Worm (Caenorhabditis elegans) whole organism, late embryonic: ENCODE measurements around the gene warf-1.

ENCODE experiments used
- C08G9.2 ChIP-seq: sonication (generic microtip); optimal IDR thresholded peaks from 2 replicates; lab custom pipeline; 2016; ENCODE audit warnings: mild to moderate bottlenecking, missing genetic modification characterization, moderate library complexity, missing compliant biosample characterization
- C38D4.7 ChIP-seq: fragments of 200-800 bp; sonication (Bioruptor generic); optimal IDR thresholded peaks from 2 replicates; lab custom pipeline; 2018; ENCODE audit warnings: mild to moderate bottlenecking, missing genetic modification characterization, moderate library complexity, missing compliant biosample characterization
- K09A11.1 ChIP-seq: sonication (generic microtip); optimal IDR thresholded peaks from 2 replicates; lab custom pipeline; 2017; ENCODE audit warnings: antibody characterized with exemption, mild to moderate bottlenecking, missing genetic modification characterization, missing compliant biosample characterization; ENCODE audit not compliant: insufficient read depth
- Y22D7AL.16 ChIP-seq: sonication (generic microtip); optimal IDR thresholded peaks from 2 replicates; lab custom pipeline; 2016; ENCODE audit warnings: missing genetic modification characterization, missing compliant biosample characterization
- ceh-14 ChIP-seq: sonication (generic microtip); optimal IDR thresholded peaks from 2 replicates; lab custom pipeline; 2016; ENCODE audit warnings: missing genotype, missing genetic modification characterization, missing compliant biosample characterization
- ceh-18 ChIP-seq: sonication (generic microtip); optimal IDR thresholded peaks from 2 replicates; lab custom pipeline; 2016; ENCODE audit warnings: missing genetic modification characterization, missing compliant biosample characterization
- ceh-19 ChIP-seq: fragments of 200-800 bp; sonication (Bioruptor generic); optimal IDR thresholded peaks from 2 replicates; lab custom pipeline; 2018; ENCODE audit warnings: mild to moderate bottlenecking, missing genetic modification characterization, missing compliant biosample characterization
- ceh-22 ChIP-seq: sonication (generic microtip); optimal IDR thresholded peaks from 2 replicates; lab custom pipeline; 2017; ENCODE audit warnings: missing biosample characterization, missing genetic modification characterization
- ceh-30 ChIP-seq: fragments of 150-350 bp; optimal IDR thresholded peaks from 2 replicates; lab custom pipeline; 2014; ENCODE audit warnings: missing biosample characterization, missing genetic modification characterization
- ceh-6 ChIP-seq: fragments of 200-800 bp; sonication (Bioruptor generic); optimal IDR thresholded peaks from 2 replicates; lab custom pipeline; 2018; ENCODE audit warnings: mild to moderate bottlenecking, missing genetic modification characterization, missing compliant biosample characterization
- dve-1 ChIP-seq: sonication (generic microtip); optimal IDR thresholded peaks from 2 replicates; lab custom pipeline; 2017; ENCODE audit warnings: antibody characterized with exemption, mild to moderate bottlenecking, missing genetic modification characterization, missing compliant biosample characterization
- fax-1 ChIP-seq: sonication (generic microtip); optimal IDR thresholded peaks from 2 replicates; lab custom pipeline; 2016; ENCODE audit warnings: missing genotype, missing genetic modification characterization, missing compliant biosample characterization
- fkh-10 ChIP-seq: fragments of 150-350 bp; optimal IDR thresholded peaks from 2 replicates; lab custom pipeline; 2014; ENCODE audit warnings: missing biosample characterization, missing genetic modification reagents, missing genetic modification characterization
- gmeb-2 ChIP-seq: sonication (generic microtip); optimal IDR thresholded peaks from 2 replicates; lab custom pipeline; 2016; ENCODE audit warnings: missing genetic modification characterization, inconsistent platforms, missing compliant biosample characterization
- hlh-15 ChIP-seq: sonication (generic microtip); optimal IDR thresholded peaks from 2 replicates; lab custom pipeline; 2016; ENCODE audit warnings: missing genetic modification characterization, missing compliant biosample characterization
- hlh-30 ChIP-seq: sonication (generic microtip); optimal IDR thresholded peaks from 2 replicates; lab custom pipeline; 2017; ENCODE audit warnings: antibody characterized with exemption, missing genetic modification characterization, missing compliant biosample characterization; ENCODE audit not compliant: insufficient read depth
- hlh-6 ChIP-seq: sonication (generic microtip); optimal IDR thresholded peaks from 2 replicates; lab custom pipeline; 2016; ENCODE audit warnings: missing genotype, missing genetic modification characterization, missing compliant biosample characterization
- lin-11 ChIP-seq: fragments of 200-800 bp; sonication (Bioruptor generic); optimal IDR thresholded peaks from 2 replicates; lab custom pipeline; 2018; ENCODE audit warnings: mild to moderate bottlenecking, missing genetic modification characterization, missing compliant biosample characterization
- madf-2 ChIP-seq: sonication (generic microtip); optimal IDR thresholded peaks from 2 replicates; lab custom pipeline; 2017; ENCODE audit warnings: missing genetic modification characterization, missing compliant biosample characterization
- mec-3 ChIP-seq: sonication (generic microtip); optimal IDR thresholded peaks from 2 replicates; lab custom pipeline; 2016; ENCODE audit warnings: borderline replicate concordance, missing genetic modification characterization, missing compliant biosample characterization
- nhr-11 ChIP-seq: fragments of 150-350 bp; optimal IDR thresholded peaks from 2 replicates; lab custom pipeline; 2014; ENCODE audit warnings: missing biosample characterization, missing genetic modification characterization
- npax-4 ChIP-seq: sonication (generic microtip); optimal IDR thresholded peaks from 2 replicates; lab custom pipeline; 2016; ENCODE audit warnings: missing genetic modification characterization, missing compliant biosample characterization
- odd-2 ChIP-seq: sonication (generic microtip); optimal IDR thresholded peaks from 2 replicates; lab custom pipeline; 2017; ENCODE audit warnings: antibody characterized with exemption, mild to moderate bottlenecking, missing genetic modification characterization, missing compliant biosample characterization
- pha-2 ChIP-seq: sonication (generic microtip); optimal IDR thresholded peaks from 2 replicates; lab custom pipeline; 2017; ENCODE audit warnings: mild to moderate bottlenecking, missing genetic modification characterization, missing compliant biosample characterization
- pha-4 ChIP-seq: fragments of 150-350 bp; optimal IDR thresholded peaks from 2 replicates; lab custom pipeline; 2018; ENCODE audit warnings: missing biosample characterization, missing genetic modification reagents, missing genetic modification characterization
- ref-2 ChIP-seq: sonication (generic microtip); optimal IDR thresholded peaks from 2 replicates; lab custom pipeline; 2016; ENCODE audit warnings: missing genetic modification characterization, missing compliant biosample characterization
- rnt-1 ChIP-seq: sonication (generic microtip); optimal IDR thresholded peaks from 2 replicates; lab custom pipeline; 2016; ENCODE audit warnings: missing genetic modification characterization, missing compliant biosample characterization
- sdc-2 ChIP-seq: sonication (generic microtip); optimal IDR thresholded peaks from 2 replicates; lab custom pipeline; 2016; ENCODE audit warnings: missing genotype, missing genetic modification characterization, missing compliant biosample characterization
- sox-2 ChIP-seq: fragments of 200-800 bp; sonication (Bioruptor generic); IDR thresholded peaks from 2 replicates; pipeline ENCODE4 v1.3.6; 2022; ENCODE audit warnings: missing genetic modification reagents, missing genetic modification characterization, missing compliant biosample characterization
- sox-4 ChIP-seq: sonication (generic microtip); optimal IDR thresholded peaks from 2 replicates; lab custom pipeline; 2017; ENCODE audit warnings: mild to moderate bottlenecking, missing genetic modification characterization, inconsistent platforms, missing compliant biosample characterization
- syd-9 ChIP-seq: sonication (generic microtip); optimal IDR thresholded peaks from 2 replicates; lab custom pipeline; 2016; ENCODE audit warnings: mild to moderate bottlenecking, missing genetic modification characterization, moderate library complexity, missing compliant biosample characterization
- tbx-7 ChIP-seq: sonication (generic microtip); optimal IDR thresholded peaks from 2 replicates; lab custom pipeline; 2016; ENCODE audit warnings: missing genotype, missing genetic modification characterization, missing compliant biosample characterization
- unc-3 ChIP-seq, 2 experiments: fragments of 200-800 bp in 1 of 2; sonication (Bioruptor generic) in 1 of 2; sonication (generic microtip) in 1 of 2; conservative IDR thresholded peaks in 1 of 2; optimal IDR thresholded peaks in 1 of 2; 2 replicates each; pipeline versions ENCODE4 v1.3.6 to Lab custom; 2016 to 2022; ENCODE audit warnings: missing compliant biosample characterization in 2 of 2, missing genetic modification characterization in 2 of 2, missing genetic modification reagents in 1 of 2
- unc-55 ChIP-seq: sonication (generic microtip); optimal IDR thresholded peaks from 2 replicates; lab custom pipeline; 2017; ENCODE audit warnings: missing biosample characterization, missing genetic modification reagents, missing genetic modification characterization
- unc-86 ChIP-seq: sonication (generic microtip); optimal IDR thresholded peaks from 2 replicates; lab custom pipeline; 2016; ENCODE audit warnings: missing genetic modification characterization, missing compliant biosample characterization
- ztf-16 ChIP-seq: sonication (generic microtip); optimal IDR thresholded peaks from 2 replicates; lab custom pipeline; 2017; ENCODE audit warnings: missing genetic modification characterization, missing compliant biosample characterization

The warf-1 gene

DNA sequence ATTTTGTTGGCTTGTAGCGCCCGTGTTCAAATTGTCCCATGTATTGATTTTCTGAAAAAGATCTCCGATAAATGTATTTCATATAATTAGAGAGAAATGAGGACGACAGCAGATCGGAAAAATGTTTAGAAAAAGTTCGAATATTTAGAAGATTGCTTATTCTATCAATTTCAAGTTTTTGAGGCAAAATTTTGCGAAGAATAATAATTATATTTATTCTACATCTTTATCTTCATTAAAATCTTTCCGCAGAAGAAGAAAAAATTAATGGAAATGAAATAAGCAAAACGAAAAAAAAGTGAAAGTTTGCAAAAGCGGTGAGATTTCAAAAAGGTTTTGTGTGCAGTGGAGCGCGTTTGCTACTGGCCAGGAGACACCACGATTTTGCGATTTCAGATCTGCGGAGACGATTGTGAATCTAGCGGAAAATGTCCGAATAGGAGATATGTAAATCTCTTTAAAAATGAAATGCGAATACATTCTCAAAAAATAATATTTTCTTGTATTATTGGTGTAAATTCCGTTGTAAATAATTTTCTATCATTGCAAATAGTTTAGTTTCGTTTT, 19.7 kb downstream of the warf-1 start, which contains the start of gene nrde-4 (continued):
- TF ChIP-seq tbx-7 (peak; percentile 46), hlh-15 (tag; lab: Kevin White, UChicago) (no peak), npax-4 (tag; lab: Kevin White, UChicago) (no peak), dve-1 (peak; percentile 25), ceh-22 (tag; lab: Kevin White, UChicago) (no peak), rnt-1 (peak; percentile 78), ceh-14 (tag; lab: Kevin White, UChicago) (peak; percentile 79), ceh-19 (GFP tag; lab: Kevin White, UChicago) (peak; percentile 27), sox-2 (GFP tag; lab: Robert Waterston, UW) (no peak), madf-2 (tag; lab: Kevin White, UChicago) (no peak), lin-11 (tag; lab: Kevin White, UChicago) (no peak), odd-2 (tag; lab: Kevin White, UChicago) (no peak), ceh-30 (tag; lab: Kevin White, UChicago) (peak; percentile 56), ceh-6 (GFP tag; lab: Kevin White, UChicago) (no peak), ztf-16 (no peak), syd-9 (peak; percentile 29), pha-2 (tag; lab: Kevin White, UChicago) (no peak), hlh-30 (tag; lab: Kevin White, UChicago) (no peak), gmeb-2 (no peak), sox-4 (tag; lab: Kevin White, UChicago) (no peak), Y22D7AL.16 (tag; lab: Kevin White, UChicago) (no peak), pha-4 (tag; lab: Kevin White, UChicago) (no peak), unc-86 (tag; lab: Kevin White, UChicago) (peak; percentile 24), unc-55 (GFP tag; lab: Kevin White, UChicago) (no peak), hlh-6 (tag; lab: Kevin White, UChicago) (no peak), mec-3 (tag; lab: Kevin White, UChicago) (no peak), ref-2 (tag; lab: Kevin White, UChicago) (peak; percentile 76), C38D4.7 (GFP tag; lab: Kevin White, UChicago) (no peak)
- TF ChIP-seq, all 69 proteins: peak for 26

DNA sequence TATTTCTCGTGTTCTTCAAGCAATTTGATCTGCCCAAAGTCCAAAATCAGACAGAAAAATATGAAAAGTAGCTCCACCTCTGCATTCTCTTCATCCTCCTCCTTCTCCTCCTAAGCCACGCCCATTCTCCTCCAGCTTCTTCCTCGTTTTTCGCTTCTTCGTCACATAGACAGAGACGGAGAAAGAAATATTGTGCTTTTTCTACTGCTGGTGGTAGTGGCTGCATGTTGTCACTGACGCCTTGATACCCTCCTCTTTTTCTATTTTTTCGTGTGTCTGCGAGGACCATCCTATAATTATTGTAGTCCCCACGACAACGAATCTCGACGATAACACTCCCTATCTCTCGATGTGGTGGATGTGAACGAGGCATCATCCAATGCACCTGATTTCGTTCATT, 24.0 kb downstream of the warf-1 start, which contains the start of gene C08G9.1:
TSS of gene C08G9.1 (plus strand) at position 175 of the 400 bp plus-strand sequence.
- TF ChIP-seq syd-9 (no peak), ceh-18 (peak; percentile 19), K09A11.1 (tag; lab: Kevin White, UChicago) (no peak), unc-3 (GFP tag; conservative IDR thresholded peaks at IDR 0.05; lab: Robert Waterston, UW) (no peak), unc-3 (tag; optimal IDR thresholded peaks at IDR 0.05; lab: Kevin White, UChicago) (no peak), ceh-19 (GFP tag; lab: Kevin White, UChicago) (no peak), sdc-2 (tag; lab: Kevin White, UChicago) (no peak), nhr-11 (tag; lab: Kevin White, UChicago) (no peak), C08G9.2 (tag; lab: Kevin White, UChicago) (peak; percentile 56), unc-86 (tag; lab: Kevin White, UChicago) (no peak)

DNA sequence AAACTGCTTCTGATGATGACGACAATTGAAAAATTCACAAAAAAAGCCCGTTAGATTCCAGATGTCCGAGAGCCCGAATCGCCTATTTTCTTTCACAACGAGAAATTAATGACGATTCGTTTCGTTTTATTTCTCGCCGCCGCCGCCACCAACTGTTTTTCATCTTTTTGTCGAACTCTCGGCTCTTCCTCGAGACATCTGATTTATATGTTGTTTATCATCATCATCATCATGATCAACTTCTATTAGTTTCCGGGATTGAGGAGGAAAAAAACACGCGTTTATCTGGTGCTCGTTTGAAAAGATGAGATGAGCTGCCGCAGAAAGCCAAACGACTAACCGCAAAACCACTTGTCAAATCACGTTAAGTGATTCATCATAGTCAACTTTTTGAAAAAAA, 24.9 kb downstream of the warf-1 start:
- TF ChIP-seq ceh-30 (tag; lab: Kevin White, UChicago) (no peak), rnt-1 (peak; percentile 35), syd-9 (no peak), sdc-2 (tag; lab: Kevin White, UChicago) (no peak), fkh-10 (GFP tag; lab: Kevin White, UChicago) (no peak), fax-1 (tag; lab: Kevin White, UChicago) (no peak)
- TF ChIP-seq, all 69 proteins: peak for 1
